Worm (Caenorhabditis elegans) whole organism, mixed stage, embryonic: ENCODE results near the gene ZK1240.11.

ENCODE experiments used
- M03D4.4 ChIP-seq: sonication (generic microtip); optimal IDR thresholded peaks from 2 replicates; lab custom pipeline; 2017; ENCODE audit warnings: mild to moderate bottlenecking, missing genetic modification characterization, missing compliant biosample characterization
- bed-3 ChIP-seq: fragments of 200-800 bp; sonication (Bioruptor generic); optimal IDR thresholded peaks from 3 replicates; lab custom pipeline; 2018; ENCODE audit warnings: mild to moderate bottlenecking, missing genetic modification characterization, moderate library complexity, missing compliant biosample characterization
- blmp-1 ChIP-seq: fragments of 150-350 bp; optimal IDR thresholded peaks from 2 replicates; lab custom pipeline; 2014; ENCODE audit warnings: missing biosample characterization, missing genetic modification characterization
- ceh-39 ChIP-seq: fragments of 150-350 bp; optimal IDR thresholded peaks from 2 replicates; lab custom pipeline; 2014; ENCODE audit warnings: missing biosample characterization, missing genetic modification characterization
- ceh-43 ChIP-seq: fragments of 200-800 bp; sonication (Bioruptor generic); optimal IDR thresholded peaks from 2 replicates; lab custom pipeline; 2018; ENCODE audit warnings: mild to moderate bottlenecking, missing genetic modification characterization, moderate library complexity, missing compliant biosample characterization
- ceh-83 ChIP-seq: fragments of 200-800 bp; sonication (Bioruptor generic); optimal IDR thresholded peaks from 2 replicates; lab custom pipeline; 2018; ENCODE audit warnings: mild to moderate bottlenecking, missing genetic modification characterization, missing compliant biosample characterization
- ces-1 ChIP-seq: fragments of 150-350 bp; optimal IDR thresholded peaks from 2 replicates; lab custom pipeline; 2014; ENCODE audit warnings: missing biosample characterization, missing genetic modification reagents, missing genetic modification characterization
- cnd-1 ChIP-seq: fragments of 200-800 bp; sonication (Bioruptor generic); optimal IDR thresholded peaks from 2 replicates; lab custom pipeline; 2018; ENCODE audit warnings: mild to moderate bottlenecking, missing genetic modification characterization, missing compliant biosample characterization
- drap-1 ChIP-seq: fragments of 200-800 bp; sonication (Bioruptor generic); optimal IDR thresholded peaks from 3 replicates; lab custom pipeline; 2018; ENCODE audit warnings: mild to moderate bottlenecking, missing genetic modification characterization, missing compliant biosample characterization
- elt-1 ChIP-seq: sonication (generic microtip); optimal IDR thresholded peaks from 2 replicates; lab custom pipeline; 2017; ENCODE audit warnings: missing genetic modification characterization, mild to moderate bottlenecking, missing compliant biosample characterization, antibody characterized with exemption, moderate library complexity, borderline replicate concordance; ENCODE audit not compliant: insufficient read depth
- elt-3 ChIP-seq: fragments of 150-350 bp; optimal IDR thresholded peaks from 2 replicates; lab custom pipeline; 2014; ENCODE audit warnings: missing biosample characterization, missing genetic modification characterization
- flh-1 ChIP-seq: fragments of 200-800 bp; sonication (Bioruptor generic); optimal IDR thresholded peaks from 2 replicates; lab custom pipeline; 2018; ENCODE audit warnings: mild to moderate bottlenecking, missing genetic modification characterization, moderate library complexity, missing compliant biosample characterization
- ham-2 ChIP-seq: fragments of 200-800 bp; sonication (Bioruptor generic); optimal IDR thresholded peaks from 2 replicates; lab custom pipeline; 2018; ENCODE audit warnings: mild to moderate bottlenecking, missing genetic modification characterization, missing compliant biosample characterization
- hlh-1 ChIP-seq: fragments of 150-350 bp; optimal IDR thresholded peaks from 2 replicates; lab custom pipeline; 2014; ENCODE audit warnings: missing biosample characterization, missing genetic modification reagents, missing genetic modification characterization
- lin-13 ChIP-seq: fragments of 150-350 bp; optimal IDR thresholded peaks from 2 replicates; lab custom pipeline; 2014; ENCODE audit warnings: missing biosample characterization, missing genetic modification characterization
- lin-32 ChIP-seq: fragments of 200-800 bp; sonication (Bioruptor generic); optimal IDR thresholded peaks from 2 replicates; lab custom pipeline; 2018; ENCODE audit warnings: mild to moderate bottlenecking, missing genetic modification characterization, missing compliant biosample characterization
- lsy-2 ChIP-seq: fragments of 150-350 bp; optimal IDR thresholded peaks from 2 replicates; lab custom pipeline; 2014; ENCODE audit warnings: missing biosample characterization, missing genetic modification characterization
- mab-5 ChIP-seq: fragments of 150-350 bp; optimal IDR thresholded peaks from 2 replicates; lab custom pipeline; 2014; ENCODE audit warnings: missing biosample characterization, missing genetic modification characterization
- mep-1 ChIP-seq: fragments of 150-350 bp; optimal IDR thresholded peaks from 2 replicates; lab custom pipeline; 2017; ENCODE audit warnings: missing biosample characterization, missing genetic modification reagents, missing genetic modification characterization, inconsistent platforms
- mls-2 ChIP-seq: sonication (generic microtip); optimal IDR thresholded peaks from 2 replicates; lab custom pipeline; 2016; ENCODE audit warnings: mild to moderate bottlenecking, missing genetic modification characterization, moderate library complexity, missing compliant biosample characterization
- nhr-12 ChIP-seq: fragments of 150-350 bp; optimal IDR thresholded peaks from 2 replicates; lab custom pipeline; 2014; ENCODE audit warnings: missing biosample characterization, missing genetic modification characterization
- nhr-2 ChIP-seq: fragments of 150-350 bp; optimal IDR thresholded peaks from 2 replicates; lab custom pipeline; 2014; ENCODE audit warnings: missing biosample characterization, missing genetic modification characterization
- nhr-237 ChIP-seq: fragments of 150-350 bp; optimal IDR thresholded peaks from 2 replicates; lab custom pipeline; 2014; ENCODE audit warnings: missing biosample characterization, missing genetic modification characterization
- nhr-28 ChIP-seq: fragments of 150-350 bp; optimal IDR thresholded peaks from 2 replicates; lab custom pipeline; 2014; ENCODE audit warnings: missing biosample characterization, missing genetic modification characterization
- nhr-76 ChIP-seq: sonication (generic microtip); optimal IDR thresholded peaks from 2 replicates; lab custom pipeline; 2017; ENCODE audit warnings: missing biosample characterization, missing genetic modification characterization
- pha-4 ChIP-seq: fragments of 150-350 bp; optimal IDR thresholded peaks from 2 replicates; lab custom pipeline; 2018; ENCODE audit warnings: missing biosample characterization, missing genetic modification reagents, missing genetic modification characterization
- sem-2 ChIP-seq: fragments of 200-800 bp; sonication (Bioruptor generic); optimal IDR thresholded peaks from 2 replicates; lab custom pipeline; 2018; ENCODE audit warnings: mild to moderate bottlenecking, missing genetic modification characterization, missing compliant biosample characterization
- snpc-4 ChIP-seq: fragments of 150-350 bp; optimal IDR thresholded peaks from 2 replicates; lab custom pipeline; 2014; ENCODE audit warnings: missing biosample characterization, missing genetic modification characterization
- sptf-1 ChIP-seq: sonication (generic microtip); optimal IDR thresholded peaks from 2 replicates; lab custom pipeline; 2017; ENCODE audit warnings: mild to moderate bottlenecking, missing genetic modification characterization, moderate library complexity, missing compliant biosample characterization
- tbx-8 ChIP-seq: fragments of 200-800 bp; sonication (Bioruptor generic); optimal IDR thresholded peaks from 2 replicates; lab custom pipeline; 2018; ENCODE audit warnings: mild to moderate bottlenecking, missing genetic modification characterization, moderate library complexity, missing compliant biosample characterization
- unc-120 ChIP-seq: sonication (generic microtip); optimal IDR thresholded peaks from 2 replicates; lab custom pipeline; 2017; ENCODE audit warnings: missing genetic modification characterization, missing compliant biosample characterization; ENCODE audit not compliant: poor library complexity, severe bottlenecking
- unc-39 ChIP-seq: fragments of 150-350 bp; optimal IDR thresholded peaks from 2 replicates; lab custom pipeline; 2014; ENCODE audit warnings: missing biosample characterization, missing genetic modification characterization
- unc-62 ChIP-seq: fragments of 150-350 bp; optimal IDR thresholded peaks from 2 replicates; lab custom pipeline; 2014; ENCODE audit warnings: missing biosample characterization, missing genetic modification reagents, missing genetic modification characterization
- zip-8 ChIP-seq: fragments of 150-350 bp; optimal IDR thresholded peaks from 2 replicates; lab custom pipeline; 2014; ENCODE audit warnings: missing biosample characterization, missing genetic modification characterization
- ztf-11 ChIP-seq: fragments of 150-350 bp; optimal IDR thresholded peaks from 2 replicates; lab custom pipeline; 2014; ENCODE audit warnings: missing biosample characterization, missing genetic modification characterization

The ZK1240.11 gene

ce11 chrII:2341515-2341914 is 16.5 kb downstream of the ZK1240.11 start, which contains the start of gene enri-1:
Gene enri-1, minus strand, starts transcription at chrII:2341615.
- TF ChIP-seq mab-5 (tag; lab: Kevin White, UChicago) (no peak), snpc-4 (tag; lab: Kevin White, UChicago) (no peak), nhr-237 (tag; lab: Kevin White, UChicago) (no peak), ceh-43 (GFP tag; lab: Kevin White, UChicago) (no peak), ztf-11 (tag; lab: Kevin White, UChicago) (no peak), sem-2 (GFP tag; lab: Kevin White, UChicago) (no peak), hlh-1 (tag; lab: Kevin White, UChicago) (no peak), unc-120 (tag; lab: Kevin White, UChicago) (no peak)
- TF ChIP-seq, all 35 proteins: peak for 0

ce11 chrII:2342004-2342479 is 17.0 kb downstream of the ZK1240.11 start, which contains the start of gene F43C11.6:
Gene F43C11.6, plus strand, starts transcription at chrII:2342429.
- TF ChIP-seq nhr-12 (tag; lab: Kevin White, UChicago) (no peak), cnd-1 (tag; lab: Kevin White, UChicago) (no peak), bed-3 (no peak), elt-1 (tag; lab: Kevin White, UChicago) (no peak), ztf-11 (tag; lab: Kevin White, UChicago) (no peak), nhr-2 (tag; lab: Kevin White, UChicago) (no peak), lsy-2 (tag; lab: Kevin White, UChicago) (peak; percentile 20), elt-3 (tag; lab: Kevin White, UChicago) (no peak), sptf-1 (tag; lab: Kevin White, UChicago) (no peak), sem-2 (GFP tag; lab: Kevin White, UChicago) (no peak), mab-5 (tag; lab: Kevin White, UChicago) (no peak), hlh-1 (tag; lab: Kevin White, UChicago) (peak; percentile 13), ceh-83 (GFP tag; lab: Kevin White, UChicago) (no peak), snpc-4 (tag; lab: Kevin White, UChicago) (no peak), nhr-76 (tag; lab: Kevin White, UChicago) (no peak), unc-39 (tag; lab: Kevin White, UChicago) (no peak), zip-8 (tag; lab: Kevin White, UChicago) (no peak), nhr-28 (no peak), M03D4.4 (tag; lab: Kevin White, UChicago) (no peak), drap-1 (GFP tag; lab: Kevin White, UChicago) (no peak), nhr-237 (tag; lab: Kevin White, UChicago) (no peak), mep-1 (tag; lab: Kevin White, UChicago) (peak; percentile 8), ceh-39 (tag; lab: Kevin White, UChicago) (peak; percentile 26), flh-1 (GFP tag; lab: Kevin White, UChicago) (no peak), ceh-43 (GFP tag; lab: Kevin White, UChicago) (no peak), tbx-8 (GFP tag; lab: Kevin White, UChicago) (no peak), ham-2 (GFP tag; lab: Kevin White, UChicago) (no peak), lin-32 (no peak), unc-120 (tag; lab: Kevin White, UChicago) (no peak), ces-1 (no peak), pha-4 (tag; lab: Kevin White, UChicago) (no peak), mls-2 (no peak), unc-62 (GFP tag; lab: Kevin White, UChicago) (no peak), blmp-1 (tag; lab: Kevin White, UChicago) (no peak), lin-13 (tag; lab: Kevin White, UChicago) (peak; percentile 41)

ce11 chrII:2346672-2347071 is 21.6 kb downstream of the ZK1240.11 start, which contains the start of gene F43C11.4:
Gene F43C11.4, plus strand, starts transcription at chrII:2346972.
- no peak for TF ChIP-seq mls-2
- TF ChIP-seq cnd-1 (tag; lab: Kevin White, UChicago), result no peak
- no peak for TF ChIP-seq sem-2 (GFP tag; lab: Kevin White, UChicago)
- no peak for TF ChIP-seq nhr-2 (tag; lab: Kevin White, UChicago)
- no peak for TF ChIP-seq flh-1 (GFP tag; lab: Kevin White, UChicago)
- no peak for TF ChIP-seq ceh-43 (GFP tag; lab: Kevin White, UChicago)
- no peak for TF ChIP-seq pha-4 (tag; lab: Kevin White, UChicago)
- TF ChIP-seq mab-5 (tag; lab: Kevin White, UChicago), result no peak
- no peak for TF ChIP-seq unc-39 (tag; lab: Kevin White, UChicago)
- TF ChIP-seq bed-3, result no peak
- no peak for TF ChIP-seq lin-13 (tag; lab: Kevin White, UChicago)
- no peak for TF ChIP-seq snpc-4 (tag; lab: Kevin White, UChicago)
- no peak for TF ChIP-seq nhr-12 (tag; lab: Kevin White, UChicago)
- TF ChIP-seq sptf-1 (tag; lab: Kevin White, UChicago), result no peak
- TF ChIP-seq nhr-28, result no peak
- no peak for TF ChIP-seq ces-1
- no peak for TF ChIP-seq ham-2 (GFP tag; lab: Kevin White, UChicago)
- no peak for TF ChIP-seq drap-1 (GFP tag; lab: Kevin White, UChicago)
